Fruit fly (Drosophila melanogaster) whole organism, prepupa: ENCODE measurements around the gene CG13482.
A peak's percentile ranks its signal among the peaks of the same experiment; 100 is the strongest.

Experiments
- CG10631 ChIP-seq: fragments of 200-800 bp; sonication (Bioruptor generic); optimal IDR thresholded peaks from 2 replicates; lab custom pipeline; 2016; ENCODE audit warnings: missing biosample characterization, missing genetic modification characterization
- CG10669 ChIP-seq: fragments of 200-800 bp; sonication (Bioruptor generic); optimal IDR thresholded peaks from 3 replicates; lab custom pipeline; 2018; ENCODE audit warnings: missing biosample characterization, mild to moderate bottlenecking, missing genetic modification characterization, moderate library complexity
- CG11294 ChIP-seq: fragments of 200-800 bp; sonication (Bioruptor generic); IDR thresholded peaks from 2 replicates; pipeline ENCODE4 v1.3.6; 2022; ENCODE audit warnings: missing biosample characterization, missing genetic modification characterization
- CG11902 ChIP-seq: fragments of 200-800 bp; sonication (Bioruptor generic); optimal IDR thresholded peaks from 3 replicates; lab custom pipeline; 2016; ENCODE audit warnings: missing biosample characterization, missing genetic modification characterization
- CG15336 ChIP-seq: fragments of 200-800 bp; sonication (Bioruptor generic); IDR thresholded peaks from 2 replicates; pipeline ENCODE4 v1.3.6; 2022; ENCODE audit warnings: missing biosample characterization, missing genetic modification characterization
- CG1621 ChIP-seq: fragments of 200-800 bp; sonication (Bioruptor generic); optimal IDR thresholded peaks from 3 replicates; lab custom pipeline; 2018; ENCODE audit warnings: missing biosample characterization, mild to moderate bottlenecking, missing genetic modification characterization
- CG16779 ChIP-seq: fragments of 200-800 bp; sonication (Bioruptor generic); optimal IDR thresholded peaks from 3 replicates; lab custom pipeline; 2017; ENCODE audit warnings: missing biosample characterization, mild to moderate bottlenecking, missing genetic modification characterization
- CG3032 ChIP-seq: fragments of 200-800 bp; optimal IDR thresholded peaks from 2 replicates; lab custom pipeline; 2019; ENCODE audit warnings: missing biosample characterization, mild to moderate bottlenecking, missing genetic modification characterization, moderate library complexity
- CG32006 ChIP-seq: fragments of 200-800 bp; sonication (Bioruptor generic); optimal IDR thresholded peaks from 3 replicates; lab custom pipeline; 2017; ENCODE audit warnings: missing biosample characterization, mild to moderate bottlenecking, missing genetic modification characterization
- CG34406 ChIP-seq: fragments of 200-800 bp; sonication (Bioruptor generic); optimal IDR thresholded peaks from 3 replicates; lab custom pipeline; 2016; ENCODE audit warnings: missing biosample characterization, missing genetic modification characterization
- CG4318 ChIP-seq: fragments of 200-800 bp; sonication (Bioruptor generic); optimal IDR thresholded peaks from 3 replicates; lab custom pipeline; 2017; ENCODE audit warnings: missing biosample characterization, mild to moderate bottlenecking, missing genetic modification characterization
- CG6163 ChIP-seq: fragments of 200-800 bp; sonication (Bioruptor generic); IDR thresholded peaks from 3 replicates; pipeline ENCODE4 v1.3.6; 2022; ENCODE audit warnings: missing biosample characterization, missing genetic modification characterization
- CG6792 ChIP-seq: fragments of 200-800 bp; sonication (Bioruptor generic); optimal IDR thresholded peaks from 3 replicates; lab custom pipeline; 2016; ENCODE audit warnings: missing biosample characterization, missing genetic modification characterization
- CG6808 ChIP-seq: fragments of 200-800 bp; sonication (Bioruptor generic); optimal IDR thresholded peaks from 3 replicates; lab custom pipeline; 2017; ENCODE audit warnings: missing biosample characterization, missing genetic modification characterization, mild to moderate bottlenecking, moderate library complexity, missing genetic modification reagents
- CG6854 ChIP-seq: fragments of 200-800 bp; sonication (Bioruptor generic); optimal IDR thresholded peaks from 2 replicates; lab custom pipeline; 2017; ENCODE audit warnings: missing biosample characterization, mild to moderate bottlenecking, missing genetic modification characterization
- CG7368 ChIP-seq: fragments of 200-800 bp; sonication (Bioruptor generic); optimal IDR thresholded peaks from 3 replicates; lab custom pipeline; 2016; ENCODE audit warnings: missing biosample characterization, missing genetic modification characterization
- CG8119 ChIP-seq: fragments of 200-800 bp; sonication (Bioruptor generic); IDR thresholded peaks from 3 replicates; pipeline ENCODE4 v1.3.6; 2022; ENCODE audit warnings: missing biosample characterization, missing genetic modification characterization
- CG8319 ChIP-seq: fragments of 200-800 bp; sonication (Bioruptor generic); optimal IDR thresholded peaks from 3 replicates; lab custom pipeline; 2016; ENCODE audit warnings: missing biosample characterization, missing genetic modification characterization
- Eip75B ChIP-seq: fragments of 200-800 bp; sonication (Bioruptor generic); optimal IDR thresholded peaks from 3 replicates; lab custom pipeline; 2016; ENCODE audit warnings: missing biosample characterization, missing genetic modification characterization
- Eip93F ChIP-seq: fragments of 200-800 bp; sonication (Bioruptor generic); optimal IDR thresholded peaks from 2 replicates; lab custom pipeline; 2016; ENCODE audit warnings: missing biosample characterization, mild to moderate bottlenecking, missing genetic modification characterization
- Ets21C ChIP-seq: fragments of 200-800 bp; sonication (Bioruptor generic); optimal IDR thresholded peaks from 3 replicates; lab custom pipeline; 2016; ENCODE audit warnings: missing biosample characterization, missing genetic modification characterization
- Ets96B ChIP-seq: fragments of 200-800 bp; optimal IDR thresholded peaks from 2 replicates; lab custom pipeline; 2019; ENCODE audit warnings: missing biosample characterization, mild to moderate bottlenecking, missing genetic modification characterization, moderate library complexity
- Gug ChIP-seq: fragments of 200-800 bp; sonication (Bioruptor generic); IDR thresholded peaks from 2 replicates; pipeline ENCODE4 v1.3.6; 2022; ENCODE audit warnings: missing biosample characterization, missing genetic modification characterization
- Hr38 ChIP-seq: sonication (Bioruptor generic); optimal IDR thresholded peaks from 2 replicates; lab custom pipeline; 2016; ENCODE audit warnings: missing biosample characterization, missing genetic modification characterization
- Hr39 ChIP-seq: fragments of 200-800 bp; sonication (Bioruptor generic); optimal IDR thresholded peaks from 2 replicates; lab custom pipeline; 2016; ENCODE audit warnings: missing biosample characterization, missing genetic modification characterization
- Lpt ChIP-seq: fragments of 200-800 bp; sonication (Bioruptor generic); optimal IDR thresholded peaks from 3 replicates; lab custom pipeline; 2016; ENCODE audit warnings: missing biosample characterization, missing genetic modification characterization
- Met ChIP-seq: fragments of 200-800 bp; sonication (Bioruptor generic); optimal IDR thresholded peaks from 3 replicates; lab custom pipeline; 2016; ENCODE audit warnings: missing biosample characterization, missing genetic modification characterization
- OdsH ChIP-seq: fragments of 200-800 bp; sonication (Bioruptor generic); optimal IDR thresholded peaks from 3 replicates; lab custom pipeline; 2016; ENCODE audit warnings: missing biosample characterization, missing genetic modification characterization
- Smox ChIP-seq: fragments of 200-800 bp; sonication (Bioruptor generic); optimal IDR thresholded peaks from 3 replicates; lab custom pipeline; 2016; ENCODE audit warnings: missing biosample characterization, missing genetic modification characterization
- Sox102F ChIP-seq: fragments of 200-800 bp; sonication (Bioruptor generic); optimal IDR thresholded peaks from 2 replicates; lab custom pipeline; 2016; ENCODE audit warnings: missing biosample characterization, mild to moderate bottlenecking, missing genetic modification characterization
- Sox14 ChIP-seq: fragments of 200-800 bp; sonication (Bioruptor generic); optimal IDR thresholded peaks from 3 replicates; lab custom pipeline; 2016; ENCODE audit warnings: missing biosample characterization, missing genetic modification characterization
- Sox15 ChIP-seq: fragments of 200-800 bp; sonication (Bioruptor generic); optimal IDR thresholded peaks from 3 replicates; lab custom pipeline; 2016; ENCODE audit warnings: missing biosample characterization, missing genetic modification characterization
- achi ChIP-seq: fragments of 200-800 bp; sonication (Bioruptor generic); optimal IDR thresholded peaks from 3 replicates; lab custom pipeline; 2016; ENCODE audit warnings: missing biosample characterization, missing genetic modification characterization
- cyc ChIP-seq: fragments of 200-800 bp; sonication (Bioruptor generic); optimal IDR thresholded peaks from 3 replicates; lab custom pipeline; 2016; ENCODE audit warnings: missing biosample characterization, missing genetic modification characterization
- dac ChIP-seq: fragments of 200-800 bp; sonication (Bioruptor generic); optimal IDR thresholded peaks from 2 replicates; lab custom pipeline; 2017; ENCODE audit warnings: missing biosample characterization, mild to moderate bottlenecking, missing genetic modification characterization
- eg ChIP-seq: fragments of 200-800 bp; sonication (Bioruptor generic); IDR thresholded peaks from 3 replicates; pipeline ENCODE4 v1.3.6; 2022; ENCODE audit warnings: missing biosample characterization, missing genetic modification characterization
- esn ChIP-seq: fragments of 200-800 bp; sonication (Bioruptor generic); optimal IDR thresholded peaks from 2 replicates; lab custom pipeline; 2016; ENCODE audit warnings: missing biosample characterization, mild to moderate bottlenecking, missing genetic modification characterization, moderate library complexity
- fd59A ChIP-seq: fragments of 200-800 bp; sonication (Bioruptor generic); optimal IDR thresholded peaks from 2 replicates; lab custom pipeline; 2017; ENCODE audit warnings: missing biosample characterization, mild to moderate bottlenecking, missing genetic modification characterization, missing genetic modification reagents
- fd85E ChIP-seq: fragments of 200-800 bp; sonication (Bioruptor generic); optimal IDR thresholded peaks from 3 replicates; lab custom pipeline; 2016; ENCODE audit warnings: missing biosample characterization, missing genetic modification characterization
- fkh ChIP-seq: fragments of 200-800 bp; sonication (Bioruptor generic); optimal IDR thresholded peaks from 3 replicates; lab custom pipeline; 2017; ENCODE audit warnings: missing biosample characterization, mild to moderate bottlenecking, missing genetic modification characterization, moderate library complexity
- lz ChIP-seq: fragments of 200-800 bp; sonication (Bioruptor generic); optimal IDR thresholded peaks from 3 replicates; lab custom pipeline; 2016; ENCODE audit warnings: missing biosample characterization, missing genetic modification characterization
- pdm3 ChIP-seq: fragments of 200-800 bp; sonication (Bioruptor generic); optimal IDR thresholded peaks from 3 replicates; lab custom pipeline; 2016; ENCODE audit warnings: missing biosample characterization, missing genetic modification characterization
- salr ChIP-seq, 2 experiments: fragments of 200-800 bp; sonication (Bioruptor generic); optimal IDR thresholded peaks; 3 replicates each; lab custom pipeline; 2016 to 2018; ENCODE audit warnings: missing biosample characterization in 2 of 2, missing genetic modification characterization in 2 of 2, mild to moderate bottlenecking in 1 of 2
- spab ChIP-seq: fragments of 200-800 bp; sonication (Bioruptor generic); optimal IDR thresholded peaks from 2 replicates; lab custom pipeline; 2017; ENCODE audit warnings: missing biosample characterization, mild to moderate bottlenecking, missing genetic modification characterization, missing genetic modification reagents
- ss ChIP-seq, 2 experiments: fragments of 200-800 bp; sonication (Bioruptor generic); optimal IDR thresholded peaks; 2 replicates in 1 of 2; 3 replicates in 1 of 2; lab custom pipeline; 2017 to 2018; ENCODE audit warnings: mild to moderate bottlenecking in 2 of 2, missing biosample characterization in 2 of 2, missing genetic modification characterization in 2 of 2, moderate library complexity in 1 of 2
- svp ChIP-seq: fragments of 200-800 bp; sonication (Bioruptor generic); peaks from one replicate; lab custom pipeline; 2016; ENCODE audit warnings: missing biosample characterization, missing genetic modification characterization
- vri ChIP-seq: fragments of 200-800 bp; sonication (Bioruptor generic); optimal IDR thresholded peaks from 3 replicates; lab custom pipeline; 2016; ENCODE audit warnings: missing biosample characterization, mild to moderate bottlenecking, missing genetic modification characterization

CG13482 gene

dm6 chr3L:14350814-14351213 is 21.7 kb downstream of the CG13482 start (continued):
- TF ChIP-seq Smox (GFP tag; lab: Kevin White, UChicago) (peak; percentile 25), CG10631 (GFP tag; lab: Kevin White, UChicago) (peak; percentile 48), CG32006 (GFP tag; lab: Kevin White, UChicago) (no peak), fd59A (peak; percentile 55), CG6792 (no peak), Eip75B (peak; percentile 29), CG34406 (GFP tag; lab: Kevin White, UChicago) (no peak), Sox14 (no peak), pdm3 (no peak), svp (GFP tag; lab: Kevin White, UChicago) (peak; percentile 34), achi (GFP tag; lab: Kevin White, UChicago) (peak; percentile 24), Eip93F (GFP tag; lab: Kevin White, UChicago) (no peak), CG4318 (GFP tag; lab: Kevin White, UChicago) (no peak), CG11902 (GFP tag; lab: Kevin White, UChicago) (no peak), vri (GFP tag; lab: Kevin White, UChicago) (no peak), Lpt (no peak), cyc (peak; percentile 33), fd85E (GFP tag; lab: Kevin White, UChicago) (no peak), CG16779 (tag; lab: Kevin White, UChicago) (no peak), Gug (GFP tag; lab: Robert Waterston, UW) (0 out of 2 replicates have a peak, but pooled peaks have one; percentile 32), ss (GFP tag; optimal IDR thresholded peaks at IDR 0.05; lab: Kevin White, UChicago) (peak; percentile 30 to 52), CG15336 (0 out of 2 replicates have a peak, but pooled peaks have one; percentile 11), spab (GFP tag; lab: Kevin White, UChicago) (peak; percentile 61)
- TF ChIP-seq, all 60 proteins: peak for 29

dm6 chr3L:14353161-14353560 is 24.0 kb downstream of the CG13482 start:
- TF ChIP-seq CG8119 (GFP tag; lab: Robert Waterston, UW): peak; percentile 56; the same call in 2 of the 3 replicates
- TF ChIP-seq lz (GFP tag; lab: Kevin White, UChicago): peak; percentile 46
- TF ChIP-seq ss (GFP tag; optimal IDR thresholded peaks at IDR 0.05; lab: Kevin White, UChicago): peak in 1 of 2 experiments; percentile 3
- peak; percentile 21 for TF ChIP-seq CG1621 (tag; lab: Kevin White, UChicago)
- TF ChIP-seq fd59A: peak; percentile 30
- TF ChIP-seq Sox102F (GFP tag; lab: Kevin White, UChicago): peak; percentile 57
- TF ChIP-seq CG3032 (tag; lab: Kevin White, UChicago): peak; percentile 42
- peak; percentile 42 for TF ChIP-seq CG4318 (GFP tag; lab: Kevin White, UChicago)
- TF ChIP-seq Lpt: no peak
- TF ChIP-seq Smox (GFP tag; lab: Kevin White, UChicago): peak; percentile 55
- peak; percentile 55 for TF ChIP-seq CG34406 (GFP tag; lab: Kevin White, UChicago)
- no peak for TF ChIP-seq dac (GFP tag; lab: Kevin White, UChicago)
- peak; percentile 30 for TF ChIP-seq CG6792
- no peak for TF ChIP-seq fkh (GFP tag; lab: Kevin White, UChicago)
- no peak for TF ChIP-seq Eip93F (GFP tag; lab: Kevin White, UChicago)
- peak in 1 of 2 experiments; percentile 48 for TF ChIP-seq salr (GFP tag; optimal IDR thresholded peaks at IDR 0.05; lab: Kevin White, UChicago)
- TF ChIP-seq CG6163 (GFP tag; lab: Robert Waterston, UW): 0 out of 3 replicates have a peak, but pooled peaks have one; percentile 12
- peak; percentile 55 for TF ChIP-seq Sox14
- no peak for TF ChIP-seq CG11902 (GFP tag; lab: Kevin White, UChicago)
- TF ChIP-seq Ets21C (GFP tag; lab: Kevin White, UChicago): peak; percentile 20
- TF ChIP-seq CG32006 (GFP tag; lab: Kevin White, UChicago): peak; percentile 63
- TF ChIP-seq CG7368 (GFP tag; lab: Kevin White, UChicago): no peak
- TF ChIP-seq Sox15: no peak
- TF ChIP-seq Ets96B (tag; lab: Kevin White, UChicago): peak; percentile 57
- peak; percentile 22 for TF ChIP-seq vri (GFP tag; lab: Kevin White, UChicago)
- peak; percentile 63 for TF ChIP-seq CG15336
- TF ChIP-seq CG16779 (tag; lab: Kevin White, UChicago): no peak
- TF ChIP-seq Hr38: no peak
- peak; percentile 66 for TF ChIP-seq achi (GFP tag; lab: Kevin White, UChicago)
- TF ChIP-seq CG10669 (GFP tag; lab: Kevin White, UChicago): peak; percentile 15
- TF ChIP-seq CG6808 (GFP tag; lab: Kevin White, UChicago): peak; percentile 9
- TF ChIP-seq eg (GFP tag; lab: Robert Waterston, UW): 0 out of 3 replicates have a peak, but pooled peaks have one; percentile 39
- no peak for TF ChIP-seq CG11294
- peak; percentile 67 for TF ChIP-seq esn (GFP tag; lab: Kevin White, UChicago)
- peak; percentile 68 for TF ChIP-seq OdsH (GFP tag; lab: Kevin White, UChicago)
- TF ChIP-seq CG6854 (GFP tag; lab: Kevin White, UChicago): peak; percentile 2
- TF ChIP-seq pdm3: peak; percentile 57
- TF ChIP-seq fd85E (GFP tag; lab: Kevin White, UChicago): no peak
- peak; percentile 49 for TF ChIP-seq Hr39 (GFP tag; lab: Kevin White, UChicago)
- peak; percentile 47 for TF ChIP-seq Met (GFP tag; lab: Kevin White, UChicago)
- peak; percentile 9 for TF ChIP-seq CG8319
